Worm (Caenorhabditis elegans) whole organism, young adult: ENCODE data around the gene E01G4.5.
A peak's percentile ranks its signal among the peaks of the same experiment; 100 is the strongest.

ENCODE experiments used
- B0035.1 ChIP-seq: sonication (generic microtip); optimal IDR thresholded peaks from 2 replicates; lab custom pipeline; 2016; ENCODE audit warnings: missing genetic modification characterization, mild to moderate bottlenecking, missing compliant biosample characterization, missing genotype, missing genetic modification reagents
- C17E4.6 ChIP-seq: fragments of 200-800 bp; sonication (Bioruptor generic); IDR thresholded peaks from 2 replicates; pipeline ENCODE4 v1.3.6; 2022; ENCODE audit warnings: missing genetic modification reagents, missing genetic modification characterization, missing compliant biosample characterization
- F23B12.7 ChIP-seq: sonication (generic microtip); optimal IDR thresholded peaks from 2 replicates; lab custom pipeline; 2017; ENCODE audit warnings: missing genetic modification characterization, mild to moderate bottlenecking, missing compliant biosample characterization, antibody characterized with exemption, moderate library complexity; ENCODE audit not compliant: insufficient read depth
- F52B5.7 ChIP-seq: sonication (generic microtip); optimal IDR thresholded peaks from 2 replicates; lab custom pipeline; 2016; ENCODE audit warnings: mild to moderate bottlenecking, missing genetic modification characterization, missing compliant biosample characterization
- F55B11.4 ChIP-seq: sonication (generic microtip); optimal IDR thresholded peaks from 2 replicates; lab custom pipeline; 2016; ENCODE audit warnings: missing compliant biosample characterization, missing genetic modification characterization, borderline replicate concordance; ENCODE audit not compliant: insufficient read depth
- F57A8.1 ChIP-seq: fragments of 200-800 bp; sonication (Bioruptor generic); optimal IDR thresholded peaks from 2 replicates; lab custom pipeline; 2018; ENCODE audit warnings: mild to moderate bottlenecking, missing genetic modification characterization, moderate library complexity, missing compliant biosample characterization
- F57C9.4 ChIP-seq: sonication (generic microtip); optimal IDR thresholded peaks from 2 replicates; lab custom pipeline; 2017; ENCODE audit warnings: mild to moderate bottlenecking, missing genetic modification characterization, missing compliant biosample characterization
- T07F8.4 ChIP-seq: sonication (generic microtip); optimal IDR thresholded peaks from 2 replicates; lab custom pipeline; 2016; ENCODE audit warnings: mild to moderate bottlenecking, missing genetic modification characterization, moderate library complexity, missing compliant biosample characterization
- Y53F4B.3 ChIP-seq: fragments of 200-800 bp; sonication (Bioruptor generic); IDR thresholded peaks from 2 replicates; pipeline ENCODE4 v1.3.6; 2022; ENCODE audit warnings: missing genetic modification reagents, missing genetic modification characterization, missing compliant biosample characterization
- Y53G8AR.9 ChIP-seq: fragments of 200-800 bp; sonication (Bioruptor generic); conservative IDR thresholded peaks from 2 replicates; pipeline ENCODE4 v1.3.6; 2022; ENCODE audit warnings: missing genetic modification reagents, missing genetic modification characterization, missing compliant biosample characterization
- Y95B8A.8 ChIP-seq: fragments of 200-800 bp; sonication (Bioruptor generic); IDR thresholded peaks from 2 replicates; pipeline ENCODE4 v1.3.6; 2022; ENCODE audit warnings: missing genetic modification reagents, missing genetic modification characterization, missing compliant biosample characterization
- akir-1 ChIP-seq: fragments of 200-800 bp; sonication (Bioruptor generic); optimal IDR thresholded peaks from 2 replicates; lab custom pipeline; 2018; ENCODE audit warnings: mild to moderate bottlenecking, missing genetic modification characterization, moderate library complexity, missing compliant biosample characterization
- aptf-3 ChIP-seq: fragments of 200-800 bp; sonication (Bioruptor generic); IDR thresholded peaks from 2 replicates; pipeline ENCODE4 v1.3.6; 2022; ENCODE audit warnings: missing genetic modification characterization, missing compliant biosample characterization
- atf-7 ChIP-seq: sonication (generic microtip); optimal IDR thresholded peaks from 2 replicates; lab custom pipeline; 2017; ENCODE audit warnings: mild to moderate bottlenecking, missing genetic modification characterization, missing compliant biosample characterization
- attf-3 ChIP-seq: fragments of 200-800 bp; sonication (Bioruptor generic); conservative IDR thresholded peaks from 2 replicates; pipeline ENCODE4 v1.3.6; 2022; ENCODE audit warnings: missing genetic modification reagents, missing genetic modification characterization, missing compliant biosample characterization
- attf-5 ChIP-seq: fragments of 200-800 bp; sonication (Bioruptor generic); optimal IDR thresholded peaks from 2 replicates; lab custom pipeline; 2018; ENCODE audit warnings: mild to moderate bottlenecking, missing genetic modification characterization, missing compliant biosample characterization
- bed-1 ChIP-seq: fragments of 200-800 bp; sonication (Bioruptor generic); IDR thresholded peaks from 2 replicates; pipeline ENCODE4 v1.3.6; 2022; ENCODE audit warnings: missing genetic modification reagents, missing genetic modification characterization, missing compliant biosample characterization
- bed-2 ChIP-seq: fragments of 200-800 bp; sonication (Bioruptor generic); IDR thresholded peaks from 2 replicates; pipeline ENCODE4 v1.3.6; 2022; ENCODE audit warnings: missing genetic modification reagents, missing genetic modification characterization, missing compliant biosample characterization
- ceh-27 ChIP-seq: fragments of 200-800 bp; sonication (Bioruptor generic); optimal IDR thresholded peaks from 2 replicates; lab custom pipeline; 2018; ENCODE audit warnings: mild to moderate bottlenecking, missing genetic modification characterization, moderate library complexity, missing compliant biosample characterization
- ceh-40 ChIP-seq: fragments of 200-800 bp; sonication (Bioruptor generic); IDR thresholded peaks from 2 replicates; pipeline ENCODE4 v1.3.6; 2022; ENCODE audit warnings: missing genetic modification characterization, missing compliant biosample characterization
- ceh-91 ChIP-seq: fragments of 200-800 bp; sonication (Bioruptor generic); IDR thresholded peaks from 2 replicates; pipeline ENCODE4 v1.3.6; 2022; ENCODE audit warnings: missing genetic modification reagents, missing genetic modification characterization, missing compliant biosample characterization
- dox-1 ChIP-seq: fragments of 200-800 bp; sonication (Bioruptor generic); IDR thresholded peaks from 2 replicates; pipeline ENCODE4 v1.3.6; 2022; ENCODE audit warnings: missing genetic modification reagents, missing genetic modification characterization, missing compliant biosample characterization
- dpff-1 ChIP-seq: sonication (generic microtip); optimal IDR thresholded peaks from 2 replicates; lab custom pipeline; 2017; ENCODE audit warnings: mild to moderate bottlenecking, missing genetic modification characterization, missing compliant biosample characterization
- dpl-1 ChIP-seq: fragments of 150-350 bp; optimal IDR thresholded peaks from 2 replicates; lab custom pipeline; 2014; ENCODE audit warnings: missing biosample characterization, missing genetic modification reagents, missing genetic modification characterization
- ets-4 ChIP-seq: fragments of 200-800 bp; sonication (Bioruptor generic); optimal IDR thresholded peaks from 2 replicates; lab custom pipeline; 2018; ENCODE audit warnings: mild to moderate bottlenecking, missing genetic modification characterization, missing compliant biosample characterization
- gei-17 ChIP-seq: fragments of 200-800 bp; sonication (Bioruptor generic); optimal IDR thresholded peaks from 2 replicates; lab custom pipeline; 2018; ENCODE audit warnings: mild to moderate bottlenecking, missing genetic modification characterization, missing compliant biosample characterization
- hmg-1.2 ChIP-seq: fragments of 200-800 bp; sonication (Bioruptor generic); IDR thresholded peaks from 2 replicates; pipeline ENCODE4 v1.3.6; 2022; ENCODE audit warnings: missing genetic modification reagents, missing genetic modification characterization, missing compliant biosample characterization
- let-526 ChIP-seq: fragments of 200-800 bp; sonication (Bioruptor generic); IDR thresholded peaks from 2 replicates; pipeline ENCODE4 v1.3.6; 2022; ENCODE audit warnings: missing genetic modification reagents, missing genetic modification characterization, missing compliant biosample characterization
- let-607 ChIP-seq, 2 experiments: fragments of 200-800 bp in 1 of 2; sonication (Bioruptor generic) in 1 of 2; sonication (generic microtip) in 1 of 2; optimal IDR thresholded peaks; 2 replicates each; lab custom pipeline; 2016 to 2018; ENCODE audit warnings: mild to moderate bottlenecking in 2 of 2, missing compliant biosample characterization in 2 of 2, missing genetic modification characterization in 2 of 2, moderate library complexity in 2 of 2, missing genotype in 1 of 2
- lsl-1 ChIP-seq: fragments of 200-800 bp; sonication (Bioruptor generic); optimal IDR thresholded peaks from 2 replicates; lab custom pipeline; 2018; ENCODE audit warnings: mild to moderate bottlenecking, missing genetic modification characterization, moderate library complexity, missing compliant biosample characterization
- madf-10 ChIP-seq: sonication (generic microtip); optimal IDR thresholded peaks from 2 replicates; lab custom pipeline; 2016; ENCODE audit warnings: mild to moderate bottlenecking, missing genetic modification characterization, missing compliant biosample characterization
- madf-3 ChIP-seq: fragments of 200-800 bp; sonication (Bioruptor generic); IDR thresholded peaks from 2 replicates; pipeline ENCODE4 v1.3.6; 2022; ENCODE audit warnings: missing genetic modification reagents, missing genetic modification characterization, missing compliant biosample characterization
- nfyb-1 ChIP-seq: fragments of 200-800 bp; sonication (Bioruptor generic); IDR thresholded peaks from 2 replicates; pipeline ENCODE4 v1.3.6; 2022; ENCODE audit warnings: missing genetic modification reagents, missing genetic modification characterization, missing compliant biosample characterization
- nhr-179 ChIP-seq: sonication (generic microtip); optimal IDR thresholded peaks from 2 replicates; lab custom pipeline; 2016; ENCODE audit warnings: mild to moderate bottlenecking, missing genetic modification characterization, missing compliant biosample characterization
- nhr-80 ChIP-seq: sonication (generic microtip); optimal IDR thresholded peaks from 2 replicates; lab custom pipeline; 2016; ENCODE audit warnings: missing genetic modification characterization, missing compliant biosample characterization
- nhr-90 ChIP-seq: sonication (generic microtip); optimal IDR thresholded peaks from 2 replicates; lab custom pipeline; 2016; ENCODE audit warnings: missing genotype, mild to moderate bottlenecking, missing genetic modification characterization, missing compliant biosample characterization
- rcor-1 ChIP-seq: fragments of 200-800 bp; sonication (Bioruptor generic); IDR thresholded peaks from 2 replicates; pipeline ENCODE4 v1.3.6; 2022; ENCODE audit warnings: missing genetic modification reagents, missing genetic modification characterization, missing compliant biosample characterization
- snpc-1.1 ChIP-seq: sonication (generic microtip); optimal IDR thresholded peaks from 2 replicates; lab custom pipeline; 2017; ENCODE audit warnings: missing genetic modification characterization, mild to moderate bottlenecking, missing compliant biosample characterization, antibody characterized with exemption, moderate library complexity, missing genotype, missing genetic modification reagents; ENCODE audit not compliant: insufficient read depth
- snpc-4 ChIP-seq, 5 experiments: fragments of 150-350 bp in 1 of 5; sonication (generic microtip) in 4 of 5; optimal IDR thresholded peaks; 2 replicates each; lab custom pipeline; 2014 to 2018; ENCODE audit warnings: missing genetic modification characterization in 5 of 5, missing biosample characterization in 3 of 5, antibody characterized with exemption in 2 of 5, mild to moderate bottlenecking in 2 of 5, missing compliant biosample characterization in 2 of 5, missing genotype in 2 of 5, moderate library complexity in 2 of 5, missing genetic modification reagents in 1 of 5
- tbp1 ChIP-seq: fragments of 200-800 bp; sonication (Bioruptor generic); optimal IDR thresholded peaks from 2 replicates; lab custom pipeline; 2018; ENCODE audit warnings: mild to moderate bottlenecking, missing genetic modification characterization, missing compliant biosample characterization
- tbx-9 ChIP-seq: sonication (generic microtip); optimal IDR thresholded peaks from 2 replicates; lab custom pipeline; 2016; ENCODE audit warnings: borderline replicate concordance, missing genetic modification characterization, inconsistent platforms, missing compliant biosample characterization
- tlf-1 ChIP-seq: fragments of 200-800 bp; sonication (Bioruptor generic); optimal IDR thresholded peaks from 2 replicates; lab custom pipeline; 2018; ENCODE audit warnings: mild to moderate bottlenecking, missing genetic modification characterization, missing compliant biosample characterization
- ztf-18 ChIP-seq: sonication (generic microtip); optimal IDR thresholded peaks from 2 replicates; lab custom pipeline; 2016; ENCODE audit warnings: missing genotype, mild to moderate bottlenecking, missing genetic modification characterization, missing compliant biosample characterization
- ztf-22 ChIP-seq: fragments of 200-800 bp; sonication (Bioruptor generic); optimal IDR thresholded peaks from 2 replicates; lab custom pipeline; 2018; ENCODE audit warnings: mild to moderate bottlenecking, missing genetic modification characterization, moderate library complexity, missing compliant biosample characterization
- ztf-25 ChIP-seq: fragments of 200-800 bp; sonication (Bioruptor generic); IDR thresholded peaks from 2 replicates; pipeline ENCODE4 v1.3.6; 2022; ENCODE audit warnings: missing genetic modification reagents, missing genetic modification characterization, missing compliant biosample characterization
- ztf-6 ChIP-seq: fragments of 200-800 bp; sonication (Bioruptor generic); IDR thresholded peaks from 2 replicates; pipeline ENCODE4 v1.3.6; 2022; ENCODE audit warnings: missing genetic modification reagents, missing genetic modification characterization, missing compliant biosample characterization

Gene E01G4.5

DNA sequence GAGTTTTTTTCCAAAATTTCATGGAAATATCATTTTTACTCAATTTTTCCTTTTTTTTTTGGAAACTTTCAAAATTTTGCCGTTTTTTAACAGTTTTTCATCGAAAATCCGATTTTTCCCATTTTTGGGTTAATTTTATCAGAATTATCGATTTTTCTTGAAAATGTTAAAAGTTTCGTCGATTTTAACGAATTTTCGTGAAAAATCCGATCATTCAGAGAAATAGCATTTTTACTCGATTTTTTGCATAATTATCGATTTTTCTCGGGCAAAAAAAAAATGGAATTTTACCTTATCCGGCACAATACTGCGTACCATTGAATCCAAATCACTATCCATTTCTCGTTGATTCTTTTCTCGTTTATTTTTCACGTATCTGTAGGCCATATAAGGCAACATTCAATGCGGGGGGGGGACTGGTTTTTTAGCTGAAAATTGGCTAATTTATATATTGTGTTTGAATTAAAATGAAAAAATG lies 25.0 kb upstream of the E01G4.5 start, which contains the start of gene tbc-14:
TSS of gene tbc-14 (minus strand) at position 428 of the 478 bp plus-strand sequence.
- TF ChIP-seq F55B11.4 (tag; lab: Kevin White, UChicago), result no peak
- no peak for TF ChIP-seq nhr-179

DNA sequence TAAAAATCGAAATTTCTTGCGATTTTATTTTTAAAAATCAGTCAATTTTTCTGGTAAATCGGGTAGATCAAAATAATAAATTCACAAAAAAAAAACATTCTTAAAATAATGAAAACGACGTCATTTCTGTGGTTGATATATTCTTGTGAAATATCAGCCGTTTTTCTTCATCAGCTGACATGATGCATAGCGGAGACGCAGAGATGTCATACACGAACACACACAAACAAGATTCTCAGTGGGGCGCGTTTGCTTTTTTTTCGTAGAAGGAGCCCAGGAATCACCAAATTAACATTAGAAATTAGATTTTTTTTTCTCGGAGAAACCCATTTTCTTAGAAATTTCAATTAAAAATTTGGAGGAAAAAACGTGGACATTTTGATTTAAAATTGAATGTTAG lies 24.5 kb upstream of the E01G4.5 start:
- TF ChIP-seq attf-5, result peak; percentile 87
- TF ChIP-seq let-607 (tag; optimal IDR thresholded peaks at IDR 0.05; lab: Kevin White, UChicago), result peak in 1 of 2 experiments; percentile 16
- TF ChIP-seq Y53G8AR.9, result no peak
- no peak for TF ChIP-seq akir-1 (GFP tag; lab: Kevin White, UChicago)
- no peak for TF ChIP-seq ets-4 (GFP tag; lab: Kevin White, UChicago)
- TF ChIP-seq B0035.1 (tag; lab: Kevin White, UChicago), result no peak
- peak; percentile 67 for TF ChIP-seq F23B12.7
- no peak for TF ChIP-seq gei-17 (GFP tag; lab: Kevin White, UChicago)
- TF ChIP-seq snpc-1.1 (tag; lab: Kevin White, UChicago), result no peak
- no peak for TF ChIP-seq attf-3 (GFP tag; lab: Robert Waterston, UW)
- peak; percentile 70 for TF ChIP-seq nhr-80
- no peak for TF ChIP-seq ztf-25 (GFP tag; lab: Robert Waterston, UW)
- no peak for TF ChIP-seq rcor-1 (GFP tag; lab: Robert Waterston, UW)
- no peak for TF ChIP-seq bed-2
- TF ChIP-seq madf-3, result no peak
- no peak for TF ChIP-seq nhr-90 (tag; lab: Kevin White, UChicago)
- peak; percentile 65 for TF ChIP-seq hmg-1.2 (GFP tag; lab: Robert Waterston, UW)
- TF ChIP-seq dpl-1 (GFP tag; lab: Kevin White, UChicago), result no peak
- no peak for TF ChIP-seq tbx-9 (tag; lab: Kevin White, UChicago)
- no peak for TF ChIP-seq Y95B8A.8
- TF ChIP-seq aptf-3 (GFP tag; lab: Robert Waterston, UW), result no peak
- TF ChIP-seq tlf-1 (GFP tag; lab: Kevin White, UChicago), result no peak
- no peak for TF ChIP-seq dpff-1
- TF ChIP-seq dox-1 (GFP tag; lab: Robert Waterston, UW), result no peak; the same call in 1 of the 2 replicates
- no peak for TF ChIP-seq F57C9.4 (tag; lab: Kevin White, UChicago)
- TF ChIP-seq ceh-91, result no peak
- no peak for TF ChIP-seq F55B11.4 (tag; lab: Kevin White, UChicago)
- peak; percentile 32 for TF ChIP-seq ceh-27 (GFP tag; lab: Kevin White, UChicago)
- TF ChIP-seq snpc-4 (GFP tag; optimal IDR thresholded peaks at IDR 0.05; lab: Kevin White, UChicago), result no peak
- TF ChIP-seq snpc-4 (tag; optimal IDR thresholded peaks at IDR 0.05; lab: Kevin White, UChicago), result peak in 3 of 4 experiments; percentile 28 to 47 (median 40)
- TF ChIP-seq F57A8.1 (GFP tag; lab: Kevin White, UChicago), result no peak
- no peak for TF ChIP-seq ztf-18 (tag; lab: Kevin White, UChicago)
- TF ChIP-seq nfyb-1 (GFP tag; lab: Robert Waterston, UW), result no peak
- TF ChIP-seq bed-1, result no peak
- no peak for TF ChIP-seq lsl-1
- no peak for TF ChIP-seq ztf-22 (GFP tag; lab: Kevin White, UChicago)
- peak; percentile 52 for TF ChIP-seq atf-7
- no peak for TF ChIP-seq C17E4.6 (GFP tag; lab: Robert Waterston, UW)
- no peak for TF ChIP-seq Y53F4B.3 (GFP tag; lab: Robert Waterston, UW)
- no peak for TF ChIP-seq ceh-40 (GFP tag; lab: Robert Waterston, UW)
- no peak for TF ChIP-seq F52B5.7 (tag; lab: Kevin White, UChicago)
- TF ChIP-seq ztf-6, result no peak
- TF ChIP-seq tbp1 (GFP tag; lab: Kevin White, UChicago), result peak; percentile 28
- TF ChIP-seq T07F8.4 (tag; lab: Kevin White, UChicago), result no peak
- peak; percentile 23 for TF ChIP-seq madf-10 (tag; lab: Kevin White, UChicago)
- no peak for TF ChIP-seq let-526 (GFP tag; lab: Robert Waterston, UW)
